Worm (Caenorhabditis elegans) whole organism, young adult: ENCODE measurements around the gene nceh-1.

Experiments used
- C06A6.2 ChIP-seq: fragments of 200-800 bp; sonication (Bioruptor generic); conservative IDR thresholded peaks from 2 replicates; pipeline ENCODE4 v1.3.6; 2022; ENCODE audit warnings: missing genetic modification characterization, missing compliant biosample characterization
- D2030.7 ChIP-seq: fragments of 200-800 bp; sonication (Bioruptor generic); IDR thresholded peaks from 2 replicates; pipeline ENCODE4 v1.3.6; 2022; ENCODE audit warnings: missing genetic modification reagents, missing genetic modification characterization, missing compliant biosample characterization
- F10E7.11 ChIP-seq: sonication (generic microtip); optimal IDR thresholded peaks from 2 replicates; lab custom pipeline; 2017; ENCODE audit warnings: mild to moderate bottlenecking, missing genetic modification characterization, moderate library complexity, missing compliant biosample characterization
- F22D6.2 ChIP-seq: sonication (generic microtip); optimal IDR thresholded peaks from 2 replicates; lab custom pipeline; 2016; ENCODE audit warnings: mild to moderate bottlenecking, missing genetic modification characterization, missing compliant biosample characterization
- K12H6.12 ChIP-seq: fragments of 200-800 bp; sonication (Bioruptor generic); optimal IDR thresholded peaks from 2 replicates; lab custom pipeline; 2018; ENCODE audit warnings: mild to moderate bottlenecking, missing genetic modification characterization, missing compliant biosample characterization
- T07F8.4 ChIP-seq: sonication (generic microtip); optimal IDR thresholded peaks from 2 replicates; lab custom pipeline; 2016; ENCODE audit warnings: mild to moderate bottlenecking, missing genetic modification characterization, moderate library complexity, missing compliant biosample characterization
- Y53F4B.3 ChIP-seq: fragments of 200-800 bp; sonication (Bioruptor generic); IDR thresholded peaks from 2 replicates; pipeline ENCODE4 v1.3.6; 2022; ENCODE audit warnings: missing genetic modification reagents, missing genetic modification characterization, missing compliant biosample characterization
- Y56A3A.18 ChIP-seq: fragments of 200-800 bp; sonication (Bioruptor generic); IDR thresholded peaks from 2 replicates; pipeline ENCODE4 v1.3.6; 2022; ENCODE audit warnings: missing genetic modification reagents, missing genetic modification characterization, missing compliant biosample characterization
- ZK185.1 ChIP-seq: sonication (generic microtip); optimal IDR thresholded peaks from 2 replicates; lab custom pipeline; 2016; ENCODE audit warnings: mild to moderate bottlenecking, missing genetic modification characterization, missing compliant biosample characterization; ENCODE audit not compliant: poor library complexity, severe bottlenecking
- akir-1 ChIP-seq: fragments of 200-800 bp; sonication (Bioruptor generic); optimal IDR thresholded peaks from 2 replicates; lab custom pipeline; 2018; ENCODE audit warnings: mild to moderate bottlenecking, missing genetic modification characterization, moderate library complexity, missing compliant biosample characterization
- aptf-2 ChIP-seq: fragments of 200-800 bp; sonication (Bioruptor generic); conservative IDR thresholded peaks from 2 replicates; pipeline ENCODE4 v1.3.6; 2022; ENCODE audit warnings: missing genetic modification reagents, missing genetic modification characterization, missing compliant biosample characterization
- aptf-3 ChIP-seq: fragments of 200-800 bp; sonication (Bioruptor generic); IDR thresholded peaks from 2 replicates; pipeline ENCODE4 v1.3.6; 2022; ENCODE audit warnings: missing genetic modification characterization, missing compliant biosample characterization
- ccch-3 ChIP-seq: fragments of 200-800 bp; sonication (Bioruptor generic); optimal IDR thresholded peaks from 2 replicates; lab custom pipeline; 2018; ENCODE audit warnings: mild to moderate bottlenecking, missing genetic modification characterization, missing compliant biosample characterization
- cebp-1 ChIP-seq, 2 experiments: fragments of 200-800 bp in 1 of 2; sonication (Bioruptor generic) in 1 of 2; sonication (generic microtip) in 1 of 2; IDR thresholded peaks in 1 of 2; optimal IDR thresholded peaks in 1 of 2; 2 replicates each; pipeline versions ENCODE4 v1.3.6 to Lab custom; 2017 to 2022; ENCODE audit warnings: missing compliant biosample characterization in 2 of 2, missing genetic modification characterization in 2 of 2, mild to moderate bottlenecking in 1 of 2, missing genetic modification reagents in 1 of 2, moderate library complexity in 1 of 2
- ceh-27 ChIP-seq: fragments of 200-800 bp; sonication (Bioruptor generic); optimal IDR thresholded peaks from 2 replicates; lab custom pipeline; 2018; ENCODE audit warnings: mild to moderate bottlenecking, missing genetic modification characterization, moderate library complexity, missing compliant biosample characterization
- ceh-58 ChIP-seq: fragments of 200-800 bp; sonication (Bioruptor generic); IDR thresholded peaks from 2 replicates; pipeline ENCODE4 v1.3.6; 2022; ENCODE audit warnings: missing genetic modification characterization, missing compliant biosample characterization
- efl-1 ChIP-seq: fragments of 150-350 bp; optimal IDR thresholded peaks from 2 replicates; lab custom pipeline; 2014; ENCODE audit warnings: missing biosample characterization, missing genetic modification reagents, missing genetic modification characterization
- egl-18 ChIP-seq: fragments of 200-800 bp; sonication (Bioruptor generic); IDR thresholded peaks from 2 replicates; pipeline ENCODE4 v1.3.6; 2022; ENCODE audit warnings: missing genetic modification reagents, missing genetic modification characterization, missing compliant biosample characterization
- him-1 ChIP-seq: sonication (generic microtip); optimal IDR thresholded peaks from 2 replicates; lab custom pipeline; 2016; ENCODE audit warnings: missing genotype, missing genetic modification reagents, missing genetic modification characterization, missing compliant biosample characterization
- hlh-26 ChIP-seq: fragments of 200-800 bp; sonication (Bioruptor generic); conservative IDR thresholded peaks from 2 replicates; pipeline ENCODE4 v1.3.6; 2022; ENCODE audit warnings: missing genetic modification reagents, missing genetic modification characterization, missing compliant biosample characterization
- lin-40 ChIP-seq: sonication (generic microtip); optimal IDR thresholded peaks from 2 replicates; lab custom pipeline; 2016; ENCODE audit warnings: missing genetic modification characterization, mild to moderate bottlenecking, missing compliant biosample characterization, missing genotype, missing genetic modification reagents
- madf-3 ChIP-seq: fragments of 200-800 bp; sonication (Bioruptor generic); IDR thresholded peaks from 2 replicates; pipeline ENCODE4 v1.3.6; 2022; ENCODE audit warnings: missing genetic modification reagents, missing genetic modification characterization, missing compliant biosample characterization
- mcd-1 ChIP-seq: fragments of 200-800 bp; sonication (Bioruptor generic); IDR thresholded peaks from 2 replicates; pipeline ENCODE4 v1.3.6; 2022; ENCODE audit warnings: missing genetic modification reagents, missing genetic modification characterization, missing compliant biosample characterization
- mel-28 ChIP-seq: sonication (generic microtip); optimal IDR thresholded peaks from 2 replicates; lab custom pipeline; 2016; ENCODE audit warnings: borderline replicate concordance, mild to moderate bottlenecking, missing genetic modification characterization, missing compliant biosample characterization
- mes-4 ChIP-seq: sonication (generic microtip); optimal IDR thresholded peaks from 2 replicates; lab custom pipeline; 2016; ENCODE audit warnings: missing genotype, missing genetic modification characterization, missing compliant biosample characterization
- nfyb-1 ChIP-seq: fragments of 200-800 bp; sonication (Bioruptor generic); IDR thresholded peaks from 2 replicates; pipeline ENCODE4 v1.3.6; 2022; ENCODE audit warnings: missing genetic modification reagents, missing genetic modification characterization, missing compliant biosample characterization
- nhr-90 ChIP-seq: sonication (generic microtip); optimal IDR thresholded peaks from 2 replicates; lab custom pipeline; 2016; ENCODE audit warnings: missing genotype, mild to moderate bottlenecking, missing genetic modification characterization, missing compliant biosample characterization
- rec-8 ChIP-seq, 2 experiments: sonication (generic microtip); optimal IDR thresholded peaks; 2 replicates each; lab custom pipeline; 2016; ENCODE audit warnings: mild to moderate bottlenecking in 2 of 2, missing genetic modification characterization in 2 of 2, missing genetic modification reagents in 2 of 2, missing genotype in 2 of 2, missing biosample characterization in 1 of 2, missing compliant biosample characterization in 1 of 2, moderate library complexity in 1 of 2
- rpc-1 ChIP-seq, 2 experiments: fragments of 150-350 bp in 1 of 2; sonication (generic microtip) in 1 of 2; optimal IDR thresholded peaks; 2 replicates each; lab custom pipeline; 2014 to 2018; ENCODE audit warnings: missing biosample characterization in 1 of 2, missing genetic modification characterization in 1 of 2, missing genetic modification reagents in 1 of 2, missing genotype in 1 of 2
- sea-2 ChIP-seq: fragments of 200-800 bp; sonication (Bioruptor generic); IDR thresholded peaks from 2 replicates; pipeline ENCODE4 v1.3.6; 2022; ENCODE audit warnings: missing genetic modification characterization, missing compliant biosample characterization
- somi-1 ChIP-seq: fragments of 200-800 bp; sonication (Bioruptor generic); optimal IDR thresholded peaks from 2 replicates; lab custom pipeline; 2018; ENCODE audit warnings: mild to moderate bottlenecking, missing genetic modification characterization, missing compliant biosample characterization
- tbp1 ChIP-seq: fragments of 200-800 bp; sonication (Bioruptor generic); optimal IDR thresholded peaks from 2 replicates; lab custom pipeline; 2018; ENCODE audit warnings: mild to moderate bottlenecking, missing genetic modification characterization, missing compliant biosample characterization
- tbx-9 ChIP-seq: sonication (generic microtip); optimal IDR thresholded peaks from 2 replicates; lab custom pipeline; 2016; ENCODE audit warnings: borderline replicate concordance, missing genetic modification characterization, inconsistent platforms, missing compliant biosample characterization
- tlf-1 ChIP-seq: fragments of 200-800 bp; sonication (Bioruptor generic); optimal IDR thresholded peaks from 2 replicates; lab custom pipeline; 2018; ENCODE audit warnings: mild to moderate bottlenecking, missing genetic modification characterization, missing compliant biosample characterization
- xnd-1 ChIP-seq: sonication (generic microtip); optimal IDR thresholded peaks from 2 replicates; lab custom pipeline; 2016; ENCODE audit warnings: missing genotype, missing genetic modification reagents, missing genetic modification characterization, missing compliant biosample characterization
- ztf-25 ChIP-seq: fragments of 200-800 bp; sonication (Bioruptor generic); IDR thresholded peaks from 2 replicates; pipeline ENCODE4 v1.3.6; 2022; ENCODE audit warnings: missing genetic modification reagents, missing genetic modification characterization, missing compliant biosample characterization
- ztf-26 ChIP-seq: sonication (generic microtip); optimal IDR thresholded peaks from 2 replicates; lab custom pipeline; 2017; ENCODE audit warnings: missing genetic modification characterization, missing compliant biosample characterization
- ztf-28 ChIP-seq: fragments of 200-800 bp; sonication (Bioruptor generic); IDR thresholded peaks from 2 replicates; pipeline ENCODE4 v1.3.6; 2022; ENCODE audit warnings: missing genetic modification reagents, missing genetic modification characterization, missing compliant biosample characterization

Gene nceh-1

DNA sequence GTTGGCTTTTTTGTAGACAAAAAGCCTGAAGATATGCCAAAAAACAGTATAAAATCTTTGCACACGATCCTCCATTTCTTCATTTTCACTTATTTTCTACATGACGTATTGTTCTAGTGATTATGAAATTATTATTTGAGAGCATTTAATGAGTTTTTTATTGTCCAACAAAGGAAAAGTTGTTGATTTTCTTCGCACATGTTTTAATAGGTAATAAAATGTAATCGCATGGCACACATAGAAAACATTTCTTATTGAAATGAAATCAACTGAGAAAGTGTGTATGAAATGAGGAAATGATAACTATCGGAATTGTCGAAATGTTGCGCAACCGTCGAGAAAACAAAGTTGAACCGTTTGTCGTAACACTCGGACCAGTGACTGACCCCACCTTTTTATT lies 24.2 kb downstream of the nceh-1 start:
- TF ChIP-seq cebp-1 (GFP tag; IDR thresholded peaks at IDR 0.05; lab: Robert Waterston, UW): peak; percentile 40; the same call in 1 of the 2 replicates
- TF ChIP-seq cebp-1 (tag; optimal IDR thresholded peaks at IDR 0.05; lab: Kevin White, UChicago): peak; percentile 49
- 0 out of 2 replicates have a peak, but pooled peaks have one; percentile 8 for TF ChIP-seq nfyb-1 (GFP tag; lab: Robert Waterston, UW)
- no peak for TF ChIP-seq somi-1 (GFP tag; lab: Kevin White, UChicago)

DNA sequence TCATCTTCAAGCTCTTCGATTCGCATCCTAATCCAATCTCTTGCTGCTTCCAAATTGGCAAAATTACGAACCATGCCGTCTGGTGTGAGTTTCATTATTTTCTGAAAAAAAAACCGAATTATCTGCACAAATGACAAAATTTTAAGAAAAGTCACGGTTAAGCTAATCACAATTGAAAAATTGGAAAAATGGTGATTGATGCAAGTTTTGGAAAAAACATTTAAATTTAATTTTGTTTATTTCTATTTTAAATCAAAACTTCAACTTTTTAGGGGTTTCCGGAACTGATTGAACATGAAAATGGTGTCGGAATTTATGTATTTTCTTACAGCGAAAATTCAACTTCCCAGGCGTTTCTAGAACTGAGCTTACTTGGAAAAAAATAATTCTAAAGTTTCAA lies 25.6 kb downstream of the nceh-1 start, which contains the start of gene C25F9.12:
TSS of gene C25F9.12 (minus strand) at position 101 of the 400 bp plus-strand sequence.
- TF ChIP-seq him-1 (tag; lab: Kevin White, UChicago) (no peak), mel-28 (tag; lab: Kevin White, UChicago) (no peak), ccch-3 (GFP tag; lab: Kevin White, UChicago) (no peak), aptf-2 (GFP tag; lab: Robert Waterston, UW) (no peak), efl-1 (GFP tag; lab: Kevin White, UChicago) (no peak), rpc-1 (optimal IDR thresholded peaks at IDR 0.05; lab: Kevin White, UChicago) (no peak), rpc-1 (tag; optimal IDR thresholded peaks at IDR 0.05; lab: Kevin White, UChicago) (no peak), ztf-28 (GFP tag; lab: Robert Waterston, UW) (no peak), aptf-3 (no peak), tbp1 (GFP tag; lab: Kevin White, UChicago) (no peak), Y53F4B.3 (no peak), lin-40 (tag; lab: Kevin White, UChicago) (no peak), ZK185.1 (tag; lab: Kevin White, UChicago) (no peak), tbx-9 (tag; lab: Kevin White, UChicago) (no peak), tlf-1 (no peak), madf-3 (GFP tag; lab: Robert Waterston, UW) (no peak), mes-4 (tag; lab: Kevin White, UChicago) (no peak), akir-1 (GFP tag; lab: Kevin White, UChicago) (no peak), rec-8 (tag; optimal IDR thresholded peaks at IDR 0.05; lab: Kevin White, UChicago) (no peak), hlh-26 (GFP tag; lab: Robert Waterston, UW) (no peak), somi-1 (GFP tag; lab: Kevin White, UChicago) (no peak)
- TF ChIP-seq, all 124 proteins: peak for 0

DNA sequence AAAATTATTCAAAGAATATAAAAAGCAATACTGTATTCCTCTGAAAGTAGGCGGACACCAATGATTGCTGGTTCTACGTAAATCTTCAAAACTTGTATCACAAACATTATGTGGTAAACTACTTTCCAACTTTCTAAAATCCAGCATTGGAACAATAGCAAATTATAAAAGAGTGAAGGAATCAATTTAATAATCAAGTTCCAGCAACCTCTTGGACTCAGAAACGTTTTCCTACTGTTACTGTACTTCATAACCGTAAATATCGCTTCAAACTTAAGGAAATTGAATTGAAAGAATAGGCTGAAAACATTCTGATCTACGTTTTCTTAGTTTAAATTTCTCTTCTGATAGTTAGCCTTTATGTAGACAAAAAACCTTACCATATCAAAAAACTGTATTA lies 26.4 kb downstream of the nceh-1 start:
- no peak for TF ChIP-seq D2030.7 (GFP tag; lab: Robert Waterston, UW)
- TF ChIP-seq K12H6.12 (tag; lab: Kevin White, UChicago): no peak
- TF ChIP-seq efl-1 (GFP tag; lab: Kevin White, UChicago): no peak
- TF ChIP-seq Y56A3A.18 (GFP tag; lab: Robert Waterston, UW): no peak
- no peak for TF ChIP-seq egl-18 (GFP tag; lab: Robert Waterston, UW)
- no peak for TF ChIP-seq ceh-58
- no peak for TF ChIP-seq aptf-3
- TF ChIP-seq mcd-1 (GFP tag; lab: Robert Waterston, UW): no peak
- TF ChIP-seq nhr-90: no peak
- TF ChIP-seq ceh-27 (GFP tag; lab: Kevin White, UChicago): no peak
- TF ChIP-seq ztf-26: no peak
- no peak for TF ChIP-seq F22D6.2 (tag; lab: Kevin White, UChicago)
- no peak for TF ChIP-seq sea-2
- TF ChIP-seq C06A6.2 (GFP tag; lab: Robert Waterston, UW): no peak
- TF ChIP-seq F10E7.11 (tag; lab: Kevin White, UChicago): no peak
- no peak for TF ChIP-seq T07F8.4 (tag; lab: Kevin White, UChicago)
- TF ChIP-seq ztf-25 (GFP tag; lab: Robert Waterston, UW): no peak
- no peak for TF ChIP-seq xnd-1
